Fruit fly (Drosophila melanogaster) whole organism, prepupa: ENCODE data around the gene Cenp-C.

Source experiments
- Blimp-1 ChIP-seq: fragments of 200-800 bp; sonication (Bioruptor generic); optimal IDR thresholded peaks from 3 replicates; lab custom pipeline; 2017; ENCODE audit warnings: missing biosample characterization, missing genetic modification characterization, mild to moderate bottlenecking, moderate library complexity, missing genetic modification reagents
- CG10631 ChIP-seq: fragments of 200-800 bp; sonication (Bioruptor generic); optimal IDR thresholded peaks from 2 replicates; lab custom pipeline; 2016; ENCODE audit warnings: missing biosample characterization, missing genetic modification characterization
- CG11294 ChIP-seq: fragments of 200-800 bp; sonication (Bioruptor generic); IDR thresholded peaks from 2 replicates; pipeline ENCODE4 v1.3.6; 2022; ENCODE audit warnings: missing biosample characterization, missing genetic modification characterization
- CG11762 ChIP-seq: fragments of 200-800 bp; sonication (Bioruptor generic); optimal IDR thresholded peaks from 3 replicates; lab custom pipeline; 2016; ENCODE audit warnings: missing biosample characterization, missing genetic modification characterization; ENCODE audit not compliant: insufficient read depth
- CG11902 ChIP-seq: fragments of 200-800 bp; sonication (Bioruptor generic); optimal IDR thresholded peaks from 3 replicates; lab custom pipeline; 2016; ENCODE audit warnings: missing biosample characterization, missing genetic modification characterization
- CG15336 ChIP-seq: fragments of 200-800 bp; sonication (Bioruptor generic); IDR thresholded peaks from 2 replicates; pipeline ENCODE4 v1.3.6; 2022; ENCODE audit warnings: missing biosample characterization, missing genetic modification characterization
- CG1621 ChIP-seq: fragments of 200-800 bp; sonication (Bioruptor generic); optimal IDR thresholded peaks from 3 replicates; lab custom pipeline; 2018; ENCODE audit warnings: missing biosample characterization, mild to moderate bottlenecking, missing genetic modification characterization
- CG31627 ChIP-seq: fragments of 200-800 bp; sonication (Bioruptor generic); optimal IDR thresholded peaks from 3 replicates; lab custom pipeline; 2016; ENCODE audit warnings: missing biosample characterization, missing genetic modification characterization
- CG32006 ChIP-seq: fragments of 200-800 bp; sonication (Bioruptor generic); optimal IDR thresholded peaks from 3 replicates; lab custom pipeline; 2017; ENCODE audit warnings: missing biosample characterization, mild to moderate bottlenecking, missing genetic modification characterization
- CG3919 ChIP-seq: fragments of 200-800 bp; sonication (Bioruptor generic); optimal IDR thresholded peaks from 3 replicates; lab custom pipeline; 2016; ENCODE audit warnings: missing biosample characterization, missing genetic modification characterization
- CG6163 ChIP-seq: fragments of 200-800 bp; sonication (Bioruptor generic); IDR thresholded peaks from 3 replicates; pipeline ENCODE4 v1.3.6; 2022; ENCODE audit warnings: missing biosample characterization, missing genetic modification characterization
- CG6276 ChIP-seq: fragments of 200-800 bp; sonication (Bioruptor generic); optimal IDR thresholded peaks from 2 replicates; lab custom pipeline; 2017; ENCODE audit warnings: missing biosample characterization, mild to moderate bottlenecking, missing genetic modification characterization
- CG6792 ChIP-seq: fragments of 200-800 bp; sonication (Bioruptor generic); optimal IDR thresholded peaks from 3 replicates; lab custom pipeline; 2016; ENCODE audit warnings: missing biosample characterization, missing genetic modification characterization
- CG6808 ChIP-seq: fragments of 200-800 bp; sonication (Bioruptor generic); optimal IDR thresholded peaks from 3 replicates; lab custom pipeline; 2017; ENCODE audit warnings: missing biosample characterization, missing genetic modification characterization, mild to moderate bottlenecking, moderate library complexity, missing genetic modification reagents
- CG6854 ChIP-seq: fragments of 200-800 bp; sonication (Bioruptor generic); optimal IDR thresholded peaks from 2 replicates; lab custom pipeline; 2017; ENCODE audit warnings: missing biosample characterization, mild to moderate bottlenecking, missing genetic modification characterization
- CG7368 ChIP-seq: fragments of 200-800 bp; sonication (Bioruptor generic); optimal IDR thresholded peaks from 3 replicates; lab custom pipeline; 2016; ENCODE audit warnings: missing biosample characterization, missing genetic modification characterization
- CG8119 ChIP-seq: fragments of 200-800 bp; sonication (Bioruptor generic); IDR thresholded peaks from 3 replicates; pipeline ENCODE4 v1.3.6; 2022; ENCODE audit warnings: missing biosample characterization, missing genetic modification characterization
- CG8319 ChIP-seq: fragments of 200-800 bp; sonication (Bioruptor generic); optimal IDR thresholded peaks from 3 replicates; lab custom pipeline; 2016; ENCODE audit warnings: missing biosample characterization, missing genetic modification characterization
- CG8632 ChIP-seq: fragments of 200-800 bp; sonication (Bioruptor generic); optimal IDR thresholded peaks from 3 replicates; lab custom pipeline; 2016; ENCODE audit warnings: missing biosample characterization, missing genetic modification characterization
- CG9139 ChIP-seq: fragments of 200-800 bp; sonication (Bioruptor generic); optimal IDR thresholded peaks from 3 replicates; lab custom pipeline; 2017; ENCODE audit warnings: missing biosample characterization, mild to moderate bottlenecking, missing genetic modification characterization
- Eip78C ChIP-seq: fragments of 200-800 bp; sonication (Bioruptor generic); peaks from one replicate; lab custom pipeline; 2016; ENCODE audit warnings: missing biosample characterization, missing genetic modification characterization
- Eip93F ChIP-seq: fragments of 200-800 bp; sonication (Bioruptor generic); optimal IDR thresholded peaks from 2 replicates; lab custom pipeline; 2016; ENCODE audit warnings: missing biosample characterization, mild to moderate bottlenecking, missing genetic modification characterization
- Ets96B ChIP-seq: fragments of 200-800 bp; optimal IDR thresholded peaks from 2 replicates; lab custom pipeline; 2019; ENCODE audit warnings: missing biosample characterization, mild to moderate bottlenecking, missing genetic modification characterization, moderate library complexity
- Gug ChIP-seq: fragments of 200-800 bp; sonication (Bioruptor generic); IDR thresholded peaks from 2 replicates; pipeline ENCODE4 v1.3.6; 2022; ENCODE audit warnings: missing biosample characterization, missing genetic modification characterization
- Hr38 ChIP-seq: sonication (Bioruptor generic); optimal IDR thresholded peaks from 2 replicates; lab custom pipeline; 2016; ENCODE audit warnings: missing biosample characterization, missing genetic modification characterization
- Hr39 ChIP-seq: fragments of 200-800 bp; sonication (Bioruptor generic); optimal IDR thresholded peaks from 2 replicates; lab custom pipeline; 2016; ENCODE audit warnings: missing biosample characterization, missing genetic modification characterization
- Hr4 ChIP-seq: fragments of 200-800 bp; sonication (Bioruptor generic); optimal IDR thresholded peaks from 3 replicates; lab custom pipeline; 2016; ENCODE audit warnings: missing biosample characterization, missing genetic modification characterization
- Lpt ChIP-seq: fragments of 200-800 bp; sonication (Bioruptor generic); optimal IDR thresholded peaks from 3 replicates; lab custom pipeline; 2016; ENCODE audit warnings: missing biosample characterization, missing genetic modification characterization
- Smox ChIP-seq: fragments of 200-800 bp; sonication (Bioruptor generic); optimal IDR thresholded peaks from 3 replicates; lab custom pipeline; 2016; ENCODE audit warnings: missing biosample characterization, missing genetic modification characterization
- Sox102F ChIP-seq: fragments of 200-800 bp; sonication (Bioruptor generic); optimal IDR thresholded peaks from 2 replicates; lab custom pipeline; 2016; ENCODE audit warnings: missing biosample characterization, mild to moderate bottlenecking, missing genetic modification characterization
- Sox14 ChIP-seq: fragments of 200-800 bp; sonication (Bioruptor generic); optimal IDR thresholded peaks from 3 replicates; lab custom pipeline; 2016; ENCODE audit warnings: missing biosample characterization, missing genetic modification characterization
- Sox15 ChIP-seq: fragments of 200-800 bp; sonication (Bioruptor generic); optimal IDR thresholded peaks from 3 replicates; lab custom pipeline; 2016; ENCODE audit warnings: missing biosample characterization, missing genetic modification characterization
- achi ChIP-seq: fragments of 200-800 bp; sonication (Bioruptor generic); optimal IDR thresholded peaks from 3 replicates; lab custom pipeline; 2016; ENCODE audit warnings: missing biosample characterization, missing genetic modification characterization
- acj6 ChIP-seq: fragments of 200-800 bp; sonication (Bioruptor generic); optimal IDR thresholded peaks from 3 replicates; lab custom pipeline; 2016; ENCODE audit warnings: missing biosample characterization, missing genetic modification characterization
- cyc ChIP-seq: fragments of 200-800 bp; sonication (Bioruptor generic); optimal IDR thresholded peaks from 3 replicates; lab custom pipeline; 2016; ENCODE audit warnings: missing biosample characterization, missing genetic modification characterization
- dac ChIP-seq: fragments of 200-800 bp; sonication (Bioruptor generic); optimal IDR thresholded peaks from 2 replicates; lab custom pipeline; 2017; ENCODE audit warnings: missing biosample characterization, mild to moderate bottlenecking, missing genetic modification characterization
- dsx ChIP-seq: fragments of 200-800 bp; optimal IDR thresholded peaks from 3 replicates; lab custom pipeline; 2019; ENCODE audit warnings: missing biosample characterization, mild to moderate bottlenecking, missing genetic modification characterization, moderate library complexity; ENCODE audit not compliant: poor library complexity, severe bottlenecking
- eg ChIP-seq: fragments of 200-800 bp; sonication (Bioruptor generic); IDR thresholded peaks from 3 replicates; pipeline ENCODE4 v1.3.6; 2022; ENCODE audit warnings: missing biosample characterization, missing genetic modification characterization
- esn ChIP-seq: fragments of 200-800 bp; sonication (Bioruptor generic); optimal IDR thresholded peaks from 2 replicates; lab custom pipeline; 2016; ENCODE audit warnings: missing biosample characterization, mild to moderate bottlenecking, missing genetic modification characterization, moderate library complexity
- fd85E ChIP-seq: fragments of 200-800 bp; sonication (Bioruptor generic); optimal IDR thresholded peaks from 3 replicates; lab custom pipeline; 2016; ENCODE audit warnings: missing biosample characterization, missing genetic modification characterization
- fkh ChIP-seq: fragments of 200-800 bp; sonication (Bioruptor generic); optimal IDR thresholded peaks from 3 replicates; lab custom pipeline; 2017; ENCODE audit warnings: missing biosample characterization, mild to moderate bottlenecking, missing genetic modification characterization, moderate library complexity
- lz ChIP-seq: fragments of 200-800 bp; sonication (Bioruptor generic); optimal IDR thresholded peaks from 3 replicates; lab custom pipeline; 2016; ENCODE audit warnings: missing biosample characterization, missing genetic modification characterization
- net ChIP-seq: fragments of 200-800 bp; sonication (Bioruptor generic); optimal IDR thresholded peaks from 3 replicates; lab custom pipeline; 2016; ENCODE audit warnings: missing biosample characterization, missing genetic modification characterization
- salr ChIP-seq, 2 experiments: fragments of 200-800 bp; sonication (Bioruptor generic); optimal IDR thresholded peaks; 3 replicates each; lab custom pipeline; 2016 to 2018; ENCODE audit warnings: missing biosample characterization in 2 of 2, missing genetic modification characterization in 2 of 2, mild to moderate bottlenecking in 1 of 2
- spab ChIP-seq: fragments of 200-800 bp; sonication (Bioruptor generic); optimal IDR thresholded peaks from 2 replicates; lab custom pipeline; 2017; ENCODE audit warnings: missing biosample characterization, mild to moderate bottlenecking, missing genetic modification characterization, missing genetic modification reagents
- ss ChIP-seq, 2 experiments: fragments of 200-800 bp; sonication (Bioruptor generic); optimal IDR thresholded peaks; 2 replicates in 1 of 2; 3 replicates in 1 of 2; lab custom pipeline; 2017 to 2018; ENCODE audit warnings: mild to moderate bottlenecking in 2 of 2, missing biosample characterization in 2 of 2, missing genetic modification characterization in 2 of 2, moderate library complexity in 1 of 2
- svp ChIP-seq: fragments of 200-800 bp; sonication (Bioruptor generic); peaks from one replicate; lab custom pipeline; 2016; ENCODE audit warnings: missing biosample characterization, missing genetic modification characterization
- topi ChIP-seq: fragments of 200-800 bp; sonication (Bioruptor generic); optimal IDR thresholded peaks from 3 replicates; lab custom pipeline; 2016; ENCODE audit warnings: missing biosample characterization, missing genetic modification characterization
- vri ChIP-seq: fragments of 200-800 bp; sonication (Bioruptor generic); optimal IDR thresholded peaks from 3 replicates; lab custom pipeline; 2016; ENCODE audit warnings: missing biosample characterization, mild to moderate bottlenecking, missing genetic modification characterization

Gene Cenp-C

DNA sequence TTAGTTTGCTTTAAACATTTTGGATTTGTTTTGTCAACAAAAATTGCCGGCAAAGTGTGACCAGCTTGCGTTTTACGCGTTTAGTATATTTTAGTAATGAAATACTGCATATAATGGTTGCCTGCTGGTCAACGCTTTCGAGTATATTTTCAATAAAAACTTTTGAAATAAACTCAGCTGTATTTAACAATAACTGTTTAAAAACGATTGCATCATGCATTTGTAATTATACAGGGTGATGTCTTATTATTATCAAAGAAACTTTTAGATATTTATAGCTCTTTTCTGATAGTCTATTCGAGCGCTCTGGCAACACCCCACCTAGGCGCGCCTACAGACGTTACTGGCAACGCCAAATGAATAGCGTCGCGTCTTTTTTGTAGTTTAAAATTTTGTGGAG is at the start of gene Cenp-C:
TSS of gene Cenp-C (plus strand) at position 332 of the 400 bp plus-strand sequence.
- TF ChIP-seq Sox14 (GFP tag; lab: Kevin White, UChicago) (peak; percentile 51), CG11902 (GFP tag; lab: Kevin White, UChicago) (no peak), CG10631 (peak; percentile 17), Smox (GFP tag; lab: Kevin White, UChicago) (peak; percentile 1), achi (GFP tag; lab: Kevin White, UChicago) (no peak), CG8319 (GFP tag; lab: Kevin White, UChicago) (no peak), Sox15 (GFP tag; lab: Kevin White, UChicago) (peak; percentile 15), CG32006 (GFP tag; lab: Kevin White, UChicago) (no peak), Sox102F (GFP tag; lab: Kevin White, UChicago) (no peak), Eip78C (no peak), fd85E (GFP tag; lab: Kevin White, UChicago) (no peak), CG11294 (GFP tag; lab: Robert Waterston, UW) (no peak), esn (GFP tag; lab: Kevin White, UChicago) (peak; percentile 44), dac (GFP tag; lab: Kevin White, UChicago) (no peak), dsx (no peak), eg (GFP tag; lab: Robert Waterston, UW) (0 out of 3 replicates have a peak, but pooled peaks have one; percentile 14), CG15336 (GFP tag; lab: Robert Waterston, UW) (no peak), Hr39 (GFP tag; lab: Kevin White, UChicago) (peak; percentile 48), CG6163 (no peak), CG31627 (GFP tag; lab: Kevin White, UChicago) (peak; percentile 44), fkh (GFP tag; lab: Kevin White, UChicago) (peak; percentile 73), lz (GFP tag; lab: Kevin White, UChicago) (peak; percentile 47), CG11762 (GFP tag; lab: Kevin White, UChicago) (no peak), topi (no peak), Blimp-1 (no peak), Ets96B (tag; lab: Kevin White, UChicago) (peak; percentile 2), Hr4 (GFP tag; lab: Kevin White, UChicago) (peak; percentile 25), acj6 (GFP tag; lab: Kevin White, UChicago) (peak; percentile 4), CG6854 (GFP tag; lab: Kevin White, UChicago) (no peak), cyc (GFP tag; lab: Kevin White, UChicago) (peak; percentile 35), Hr38 (no peak), CG7368 (GFP tag; lab: Kevin White, UChicago) (no peak)

- TF ChIP-seq CG3919 (peak; percentile 26), Gug (GFP tag; lab: Robert Waterston, UW) (peak; percentile 9; the same call in 1 of the 2 replicates), CG8119 (peak; percentile 20; the same call in 1 of the 3 replicates), CG31627 (GFP tag; lab: Kevin White, UChicago) (no peak), spab (GFP tag; lab: Kevin White, UChicago) (peak; percentile 28), dsx (no peak), fkh (GFP tag; lab: Kevin White, UChicago) (peak; percentile 93), CG8319 (GFP tag; lab: Kevin White, UChicago) (peak; percentile 30), Hr4 (GFP tag; lab: Kevin White, UChicago) (peak; percentile 1), CG9139 (peak; percentile 56), CG6808 (peak; percentile 44), svp (GFP tag; lab: Kevin White, UChicago) (peak; percentile 64), net (GFP tag; lab: Kevin White, UChicago) (peak; percentile 21), CG11294 (GFP tag; lab: Robert Waterston, UW) (no peak), CG1621 (tag; lab: Kevin White, UChicago) (peak; percentile 57), Eip93F (GFP tag; lab: Kevin White, UChicago) (no peak), ss (GFP tag; optimal IDR thresholded peaks at IDR 0.05; lab: Kevin White, UChicago) (peak; percentile 47 to 65), CG6792 (GFP tag; lab: Kevin White, UChicago) (no peak), CG32006 (GFP tag; lab: Kevin White, UChicago) (peak; percentile 27), acj6 (GFP tag; lab: Kevin White, UChicago) (no peak), Sox15 (GFP tag; lab: Kevin White, UChicago) (no peak), esn (GFP tag; lab: Kevin White, UChicago) (no peak), dac (GFP tag; lab: Kevin White, UChicago) (no peak), CG15336 (GFP tag; lab: Robert Waterston, UW) (no peak), vri (GFP tag; lab: Kevin White, UChicago) (peak; percentile 25), salr (GFP tag; optimal IDR thresholded peaks at IDR 0.05; lab: Kevin White, UChicago) (no peak), CG8632 (GFP tag; lab: Kevin White, UChicago) (no peak), CG6276 (GFP tag; lab: Kevin White, UChicago) (peak; percentile 42), Lpt (peak; percentile 11), CG10631 (no peak)
These were observed 46.1 kb upstream of the Cenp-C start, which contains the start of gene CG11737 for dm6 chr3R:8517752-8518185. CG11737 (plus strand) TSS chr3R:8517868.
